Worm (Caenorhabditis elegans): ENCODE results near the gene C52B11.5.

The C52B11.5 gene

ce11 chrX:1319708-1320107 is 47.1 kb downstream of the C52B11.5 start:
- peak; percentile 3 for TF ChIP-seq zag-1 (tag; optimal IDR thresholded peaks at IDR 0.05)
- peak; percentile 27 for TF ChIP-seq fos-1 (tag; optimal IDR thresholded peaks at IDR 0.05)
- peak; percentile 57 for TF ChIP-seq unc-55 (GFP tag; optimal IDR thresholded peaks at IDR 0.05)
- no peak for TF ChIP-seq mab-5 (tag; optimal IDR thresholded peaks at IDR 0.05)
- no peak for TF ChIP-seq ztf-11 (tag; optimal IDR thresholded peaks at IDR 0.05)
- TF ChIP-seq nhr-129 (tag; optimal IDR thresholded peaks at IDR 0.05): peak; percentile 80
- TF ChIP-seq F13H6.1 (tag; optimal IDR thresholded peaks at IDR 0.05): peak; percentile 88
- TF ChIP-seq skn-1 (tag; optimal IDR thresholded peaks at IDR 0.05): no peak
- TF ChIP-seq ZK546.5 (tag; optimal IDR thresholded peaks at IDR 0.05): no peak
- peak; percentile 38 for TF ChIP-seq nhr-21 (tag; optimal IDR thresholded peaks at IDR 0.05)
- peak; percentile 55 for TF ChIP-seq Y55F3AM.14 (GFP tag; optimal IDR thresholded peaks at IDR 0.05)
- TF ChIP-seq lin-39 (tag; optimal IDR thresholded peaks at IDR 0.05): no peak
- TF ChIP-seq dmd-4 (tag; optimal IDR thresholded peaks at IDR 0.05): no peak
- TF ChIP-seq crh-2 (tag; optimal IDR thresholded peaks at IDR 0.05): peak; percentile 51
- peak; percentile 17 for TF ChIP-seq gmeb-1 (tag; optimal IDR thresholded peaks at IDR 0.05)
- TF ChIP-seq aly-2 (tag; optimal IDR thresholded peaks at IDR 0.05): no peak
- TF ChIP-seq C34F6.9 (tag; optimal IDR thresholded peaks at IDR 0.05): peak; percentile 25
- TF ChIP-seq elt-3 (tag; optimal IDR thresholded peaks at IDR 0.05): no peak
- TF ChIP-seq mdl-1 (tag; optimal IDR thresholded peaks at IDR 0.05): peak; percentile 44 to 71
- no peak for TF ChIP-seq snpc-4 (tag; optimal IDR thresholded peaks at IDR 0.05)
- no peak for TF ChIP-seq ama-1 (optimal IDR thresholded peaks at IDR 0.05)
- TF ChIP-seq ceh-82 (tag; optimal IDR thresholded peaks at IDR 0.05): no peak
- no peak for TF ChIP-seq mbf-1 (tag; optimal IDR thresholded peaks at IDR 0.05)
- TF ChIP-seq sma-3 (GFP tag; optimal IDR thresholded peaks at IDR 0.05): peak; percentile 63
- peak in 1 of 2 experiments; percentile 28 for TF ChIP-seq lsy-2 (tag; optimal IDR thresholded peaks at IDR 0.05)
- no peak for TF ChIP-seq alr-1 (tag; optimal IDR thresholded peaks at IDR 0.05)
- no peak for TF ChIP-seq unc-62 (GFP tag; optimal IDR thresholded peaks at IDR 0.05)
- TF ChIP-seq sma-9 (GFP tag; optimal IDR thresholded peaks at IDR 0.05): peak; percentile 52
- no peak for TF ChIP-seq sma-9 (tag; optimal IDR thresholded peaks at IDR 0.05)
- peak; percentile 26 for TF ChIP-seq ceh-16 (tag; optimal IDR thresholded peaks at IDR 0.05)
- no peak for TF ChIP-seq nhr-11 (tag; optimal IDR thresholded peaks at IDR 0.05)

- TF ChIP-seq elt-1 (tag; optimal IDR thresholded peaks at IDR 0.05) (no peak), R02D3.7 (tag; optimal IDR thresholded peaks at IDR 0.05) (no peak), ama-1 (optimal IDR thresholded peaks at IDR 0.05) (no peak), alr-1 (tag; optimal IDR thresholded peaks at IDR 0.05) (no peak), lin-39 (tag; optimal IDR thresholded peaks at IDR 0.05) (no peak)
Observed at ce11 chrX:1321044-1321443, 48.5 kb downstream of the C52B11.5 start, which contains the start of gene pdk-1. Gene pdk-1 (plus strand): TSS chrX:1321344.

ce11 chrX:1322997-1323396 is 50.4 kb downstream of the C52B11.5 start:
- no peak for TF ChIP-seq nhr-23 (tag; optimal IDR thresholded peaks at IDR 0.05)
- peak; percentile 68 for TF ChIP-seq C34F6.9 (tag; optimal IDR thresholded peaks at IDR 0.05)
- TF ChIP-seq elt-3 (tag; optimal IDR thresholded peaks at IDR 0.05): no peak
- TF ChIP-seq nhr-77 (tag; optimal IDR thresholded peaks at IDR 0.05): peak; percentile 78
- TF ChIP-seq lin-13 (GFP tag; optimal IDR thresholded peaks at IDR 0.05): peak; percentile 75
- TF ChIP-seq mab-5 (tag; optimal IDR thresholded peaks at IDR 0.05): peak; percentile 78
- TF ChIP-seq peb-1 (tag; optimal IDR thresholded peaks at IDR 0.05): no peak
- TF ChIP-seq crh-2 (tag; optimal IDR thresholded peaks at IDR 0.05): peak; percentile 93
- peak; percentile 22 for TF ChIP-seq sma-9 (GFP tag; optimal IDR thresholded peaks at IDR 0.05)
- no peak for TF ChIP-seq sma-9 (tag; optimal IDR thresholded peaks at IDR 0.05)
- TF ChIP-seq egl-27 (tag; optimal IDR thresholded peaks at IDR 0.05): peak; percentile 67
- TF ChIP-seq ztf-11 (tag; optimal IDR thresholded peaks at IDR 0.05): no peak
- TF ChIP-seq unc-39 (tag; optimal IDR thresholded peaks at IDR 0.05): no peak
- no peak for TF ChIP-seq skn-1 (tag; optimal IDR thresholded peaks at IDR 0.05)
- TF ChIP-seq nhr-129 (tag; optimal IDR thresholded peaks at IDR 0.05): peak; percentile 98
- TF ChIP-seq lsy-2 (tag; optimal IDR thresholded peaks at IDR 0.05): peak; percentile 74 to 84
- TF ChIP-seq nhr-6 (tag; optimal IDR thresholded peaks at IDR 0.05): peak; percentile 91
- TF ChIP-seq dmd-4 (tag; optimal IDR thresholded peaks at IDR 0.05): no peak
- TF ChIP-seq blmp-1 (tag; optimal IDR thresholded peaks at IDR 0.05; ENCODE audit: insufficient read depth): peak; percentile 46
- peak; percentile 58 for TF ChIP-seq F13H6.1 (tag; optimal IDR thresholded peaks at IDR 0.05)
- TF ChIP-seq snpc-4 (tag; optimal IDR thresholded peaks at IDR 0.05): peak; percentile 41
- no peak for TF ChIP-seq elt-1 (tag; optimal IDR thresholded peaks at IDR 0.05)
- peak; percentile 29 for TF ChIP-seq ztf-4 (tag; optimal IDR thresholded peaks at IDR 0.05)
- no peak for TF ChIP-seq Y55F3AM.14 (GFP tag; optimal IDR thresholded peaks at IDR 0.05)
- TF ChIP-seq mbf-1 (tag; optimal IDR thresholded peaks at IDR 0.05): no peak
- TF ChIP-seq nhr-25 (tag; optimal IDR thresholded peaks at IDR 0.05): peak; percentile 82
- TF ChIP-seq aly-2 (tag; optimal IDR thresholded peaks at IDR 0.05): no peak
- TF ChIP-seq fos-1 (tag; optimal IDR thresholded peaks at IDR 0.05): peak; percentile 79
- no peak for TF ChIP-seq unc-62 (GFP tag; optimal IDR thresholded peaks at IDR 0.05)
- TF ChIP-seq nhr-10 (tag; optimal IDR thresholded peaks at IDR 0.05): no peak
- no peak for TF ChIP-seq nhr-12 (tag; optimal IDR thresholded peaks at IDR 0.05)
- peak; percentile 83 for TF ChIP-seq zag-1 (tag; optimal IDR thresholded peaks at IDR 0.05)
- no peak for TF ChIP-seq ZK546.5 (tag; optimal IDR thresholded peaks at IDR 0.05)
- TF ChIP-seq R02D3.7 (tag; optimal IDR thresholded peaks at IDR 0.05): peak; percentile 17
- TF ChIP-seq unc-55 (GFP tag; optimal IDR thresholded peaks at IDR 0.05): peak; percentile 99
- no peak for TF ChIP-seq nhr-11 (tag; optimal IDR thresholded peaks at IDR 0.05)
- peak; percentile 16 for TF ChIP-seq nhr-237 (tag; optimal IDR thresholded peaks at IDR 0.05)
- TF ChIP-seq ceh-16 (tag; optimal IDR thresholded peaks at IDR 0.05): peak; percentile 54
- peak; percentile 88 for TF ChIP-seq nhr-21 (tag; optimal IDR thresholded peaks at IDR 0.05)
- TF ChIP-seq mdl-1 (tag; optimal IDR thresholded peaks at IDR 0.05): peak; percentile 61 to 81
- peak; percentile 41 for TF ChIP-seq lin-39 (tag; optimal IDR thresholded peaks at IDR 0.05)
- TF ChIP-seq ceh-82 (tag; optimal IDR thresholded peaks at IDR 0.05): peak; percentile 55
- TF ChIP-seq alr-1 (tag; optimal IDR thresholded peaks at IDR 0.05): no peak
- TF ChIP-seq gmeb-1 (tag; optimal IDR thresholded peaks at IDR 0.05): peak; percentile 77

All from whole organism, L2 larva.